Worm (Caenorhabditis elegans): Measurements from ENCODE around the gene Y17D7B.2.

ce11 chrV:18761078-18761477, 26.5 kb upstream of the Y17D7B.2 start, which contains the start of gene F11D11.4:
- TF ChIP-seq pes-1 (GFP tag; IDR thresholded peaks at IDR 0.05) (no peak), ama-1 (optimal IDR thresholded peaks at IDR 0.05) (no peak), F13C5.2 (tag; optimal IDR thresholded peaks at IDR 0.05) (no peak), hmbx-1 (tag; optimal IDR thresholded peaks at IDR 0.05) (no peak), ceh-13 (GFP tag; optimal IDR thresholded peaks at IDR 0.05) (no peak), hmg-4 (GFP tag; optimal IDR thresholded peaks at IDR 0.05) (no peak), tra-4 (tag; optimal IDR thresholded peaks at IDR 0.05) (no peak), B0310.2 (tag; optimal IDR thresholded peaks at IDR 0.05) (no peak), ets-7 (tag; optimal IDR thresholded peaks at IDR 0.05) (no peak), aly-1 (tag; optimal IDR thresholded peaks at IDR 0.05) (no peak), sea-1 (GFP tag; conservative IDR thresholded peaks at IDR 0.05) (no peak), tbx-11 (GFP tag; IDR thresholded peaks at IDR 0.05) (no peak), flt-1 (GFP tag; IDR thresholded peaks at IDR 0.05) (no peak), ceh-36 (tag; optimal IDR thresholded peaks at IDR 0.05) (no peak)

All from whole organism, early embryonic.